Worm (Caenorhabditis elegans) whole organism, mixed stage, embryonic: ENCODE data around the gene irld-21.

Source experiments
- bed-3 ChIP-seq: fragments of 200-800 bp; sonication (Bioruptor generic); optimal IDR thresholded peaks from 3 replicates; lab custom pipeline; 2018; ENCODE audit warnings: mild to moderate bottlenecking, missing genetic modification characterization, moderate library complexity, missing compliant biosample characterization
- ceh-83 ChIP-seq: fragments of 200-800 bp; sonication (Bioruptor generic); optimal IDR thresholded peaks from 2 replicates; lab custom pipeline; 2018; ENCODE audit warnings: mild to moderate bottlenecking, missing genetic modification characterization, missing compliant biosample characterization
- ces-1 ChIP-seq: fragments of 150-350 bp; optimal IDR thresholded peaks from 2 replicates; lab custom pipeline; 2014; ENCODE audit warnings: missing biosample characterization, missing genetic modification reagents, missing genetic modification characterization
- elt-1 ChIP-seq: sonication (generic microtip); optimal IDR thresholded peaks from 2 replicates; lab custom pipeline; 2017; ENCODE audit warnings: missing genetic modification characterization, mild to moderate bottlenecking, missing compliant biosample characterization, antibody characterized with exemption, moderate library complexity, borderline replicate concordance; ENCODE audit not compliant: insufficient read depth
- elt-3 ChIP-seq: fragments of 150-350 bp; optimal IDR thresholded peaks from 2 replicates; lab custom pipeline; 2014; ENCODE audit warnings: missing biosample characterization, missing genetic modification characterization
- lsy-2 ChIP-seq: fragments of 150-350 bp; optimal IDR thresholded peaks from 2 replicates; lab custom pipeline; 2014; ENCODE audit warnings: missing biosample characterization, missing genetic modification characterization
- mep-1 ChIP-seq: fragments of 150-350 bp; optimal IDR thresholded peaks from 2 replicates; lab custom pipeline; 2017; ENCODE audit warnings: missing biosample characterization, missing genetic modification reagents, missing genetic modification characterization, inconsistent platforms
- unc-39 ChIP-seq: fragments of 150-350 bp; optimal IDR thresholded peaks from 2 replicates; lab custom pipeline; 2014; ENCODE audit warnings: missing biosample characterization, missing genetic modification characterization
- ztf-11 ChIP-seq: fragments of 150-350 bp; optimal IDR thresholded peaks from 2 replicates; lab custom pipeline; 2014; ENCODE audit warnings: missing biosample characterization, missing genetic modification characterization

DNA sequence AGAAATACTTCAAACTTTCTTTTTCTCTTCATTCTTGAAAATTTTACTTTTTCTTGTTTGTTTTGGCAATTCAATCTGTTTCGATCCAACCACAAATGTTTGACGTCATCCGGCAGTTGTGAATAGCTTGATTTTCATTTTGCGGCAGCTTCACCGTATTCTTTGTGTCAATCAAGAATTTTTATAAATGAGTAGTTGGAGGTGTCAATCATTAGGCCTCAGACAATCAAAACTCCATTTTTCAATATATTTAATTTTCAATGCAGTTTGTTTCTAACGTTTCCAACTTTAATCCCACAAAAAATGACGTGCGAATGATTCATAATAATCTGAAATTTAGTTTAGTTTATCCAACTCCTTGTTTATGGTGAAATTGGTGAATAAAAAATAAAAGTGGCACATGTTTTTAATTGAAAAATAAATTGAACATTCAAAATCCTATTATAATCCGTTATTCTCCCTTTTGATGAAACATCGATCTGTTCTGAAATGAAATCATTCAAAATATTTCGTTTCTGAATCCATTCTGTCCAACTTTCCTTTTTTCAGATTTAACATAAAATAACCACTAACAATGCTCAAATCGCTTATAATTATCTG is 35.5 kb upstream of the irld-21 start, which contains the start of gene ttr-53:
- TF ChIP-seq ces-1 = no peak
- TF ChIP-seq ztf-11 (tag; lab: Kevin White, UChicago) = no peak
- no peak for TF ChIP-seq elt-1 (tag; lab: Kevin White, UChicago)
- TF ChIP-seq ceh-83 (GFP tag; lab: Kevin White, UChicago) = no peak
- no peak for TF ChIP-seq mep-1 (tag; lab: Kevin White, UChicago)
- no peak for TF ChIP-seq elt-3 (tag; lab: Kevin White, UChicago)
- TF ChIP-seq lsy-2 = no peak
- no peak for TF ChIP-seq bed-3 (GFP tag; lab: Kevin White, UChicago)
- no peak for TF ChIP-seq unc-39 (tag; lab: Kevin White, UChicago)
